Fruit fly (Drosophila melanogaster): ENCODE results near the gene CG34159.
A peak's percentile ranks its signal among the peaks of the same experiment; 100 is the strongest.

The CG34159 gene

dm6 chr2L:10231510-10231909 is 27.4 kb upstream of the CG34159 start, which contains the start of gene ova:
Gene ova, minus strand, starts transcription at chr2L:10231692.
- TF ChIP-seq CG1024 (GFP tag; IDR thresholded peaks at IDR 0.05) (peak; percentile 85), Sox100B (GFP tag; optimal IDR thresholded peaks at IDR 0.05) (no peak), cato (GFP tag; optimal IDR thresholded peaks at IDR 0.05; ENCODE audit: borderline replicate concordance) (no peak), tap (tag; optimal IDR thresholded peaks at IDR 0.05) (no peak), Hmx (GFP tag; optimal IDR thresholded peaks at IDR 0.05) (no peak), ato (GFP tag; IDR thresholded peaks at IDR 0.05; ENCODE audit: partially characterized antibody) (no peak), CG18764 (GFP tag; optimal IDR thresholded peaks at IDR 0.05) (no peak), CG11560 (tag; IDR thresholded peaks at IDR 0.05) (peak; percentile 85; the same call in 2 of the 3 replicates), CG10462 (GFP tag; optimal IDR thresholded peaks at IDR 0.05) (no peak), CHES-1-like (GFP tag; optimal IDR thresholded peaks at IDR 0.05) (no peak), CG11456 (GFP tag; IDR thresholded peaks at IDR 0.05) (no peak), ssp (GFP tag; IDR thresholded peaks at IDR 0.05) (peak; percentile 89), CG2120 (GFP tag; optimal IDR thresholded peaks at IDR 0.05) (no peak), sd (tag; optimal IDR thresholded peaks at IDR 0.05) (peak; percentile 12), CG7963 (GFP tag; IDR thresholded peaks at IDR 0.05; ENCODE audit: partially characterized antibody) (no peak), CG13624 (GFP tag; optimal IDR thresholded peaks at IDR 0.05) (no peak), tna (GFP tag; IDR thresholded peaks at IDR 0.05; ENCODE audit: partially characterized antibody) (no peak), Hr51 (GFP tag; optimal IDR thresholded peaks at IDR 0.05) (no peak), dmrt99B (tag; optimal IDR thresholded peaks at IDR 0.05) (no peak), mirr (GFP tag; optimal IDR thresholded peaks at IDR 0.05) (no peak), CG1233 (GFP tag; optimal IDR thresholded peaks at IDR 0.05) (no peak), zen2 (GFP tag; IDR thresholded peaks at IDR 0.05; ENCODE audit: partially characterized antibody) (no peak), CG12071 (GFP tag; optimal IDR thresholded peaks at IDR 0.05) (no peak), CG34224 (GFP tag; IDR thresholded peaks at IDR 0.05; ENCODE audit: partially characterized antibody) (0 out of 3 replicates have a peak, but pooled peaks have one; percentile 11), pfk (GFP tag; optimal IDR thresholded peaks at IDR 0.05) (peak; percentile 89), prd (optimal IDR thresholded peaks at IDR 0.05) (no peak), prd (GFP tag; IDR thresholded peaks at IDR 0.05) (no peak), CG13424 (tag; optimal IDR thresholded peaks at IDR 0.05) (no peak), CG17802 (tag; optimal IDR thresholded peaks at IDR 0.05) (peak; percentile 91), pzg (GFP tag; optimal IDR thresholded peaks at IDR 0.05) (peak; percentile 26), Lim3 (GFP tag; IDR thresholded peaks at IDR 0.05) (no peak), grn (GFP tag; optimal IDR thresholded peaks at IDR 0.05) (peak; percentile 5), CG6813 (GFP tag; optimal IDR thresholded peaks at IDR 0.05) (no peak), MESR4 (GFP tag; optimal IDR thresholded peaks at IDR 0.05) (peak; percentile 67), Hr3 (GFP tag; optimal IDR thresholded peaks at IDR 0.05) (no peak), trh (GFP tag; optimal IDR thresholded peaks at IDR 0.05) (no peak), Opbp (GFP tag; IDR thresholded peaks at IDR 0.05; ENCODE audit: partially characterized antibody) (no peak), Eip74EF (GFP tag; optimal IDR thresholded peaks at IDR 0.05) (no peak), CG17359 (tag; optimal IDR thresholded peaks at IDR 0.05) (no peak), exex (tag; optimal IDR thresholded peaks at IDR 0.05) (no peak), aop (GFP tag; IDR thresholded peaks at IDR 0.05) (no peak), Med (GFP tag) (no peak), CG13775 (GFP tag; optimal IDR thresholded peaks at IDR 0.05) (no peak), CG1603 (tag; optimal IDR thresholded peaks at IDR 0.05) (peak; percentile 99), hb (GFP tag; IDR thresholded peaks at IDR 0.05; ENCODE audit: partially characterized antibody) (no peak), CG12659 (GFP tag; optimal IDR thresholded peaks at IDR 0.05) (no peak), CG30020 (tag; optimal IDR thresholded peaks at IDR 0.05) (peak; percentile 96), Dref (GFP tag; IDR thresholded peaks at IDR 0.05) (peak; percentile 55), gsb (GFP tag; IDR thresholded peaks at IDR 0.05) (no peak), psq (GFP tag; optimal IDR thresholded peaks at IDR 0.05) (no peak)

Measured in whole organism, embryonic.